Worm (Caenorhabditis elegans) whole organism, L4 larva: ENCODE data around the gene C16C8.25.

Source experiments
- D1046.2 ChIP-seq: fragments of 200-800 bp; sonication (Bioruptor generic); IDR thresholded peaks from 2 replicates; pipeline ENCODE4 v1.3.6; 2022; ENCODE audit warnings: missing genetic modification characterization, missing compliant biosample characterization
- F10B5.3 ChIP-seq: sonication (generic microtip); optimal IDR thresholded peaks from 2 replicates; lab custom pipeline; 2016; ENCODE audit warnings: mild to moderate bottlenecking, missing genetic modification characterization, missing compliant biosample characterization
- R02D3.7 ChIP-seq: fragments of 150-350 bp; sonication (generic microtip); optimal IDR thresholded peaks from 3 replicates; lab custom pipeline; 2014; ENCODE audit warnings: missing biosample characterization, missing genetic modification characterization
- T20F7.1 ChIP-seq: fragments of 200-800 bp; sonication (Bioruptor generic); optimal IDR thresholded peaks from 2 replicates; lab custom pipeline; 2018; ENCODE audit warnings: mild to moderate bottlenecking, missing genetic modification characterization, missing compliant biosample characterization
- ZK337.2 ChIP-seq: fragments of 200-800 bp; sonication (Bioruptor generic); IDR thresholded peaks from 2 replicates; pipeline ENCODE4 v1.3.6; 2022; ENCODE audit warnings: missing genetic modification reagents, missing genetic modification characterization, missing compliant biosample characterization
- attf-4 ChIP-seq: sonication (generic microtip); optimal IDR thresholded peaks from 3 replicates; lab custom pipeline; 2017; ENCODE audit warnings: missing biosample characterization, missing genetic modification characterization
- ceh-32 ChIP-seq: sonication (generic microtip); optimal IDR thresholded peaks from 2 replicates; lab custom pipeline; 2016; ENCODE audit warnings: mild to moderate bottlenecking, missing genetic modification characterization, missing compliant biosample characterization; ENCODE audit not compliant: poor library complexity
- ceh-44 ChIP-seq: fragments of 200-800 bp; sonication (Bioruptor generic); IDR thresholded peaks from 2 replicates; pipeline ENCODE4 v1.3.6; 2022; ENCODE audit warnings: missing genetic modification reagents, missing genetic modification characterization, missing compliant biosample characterization
- ceh-62 ChIP-seq: sonication (generic microtip); optimal IDR thresholded peaks from 2 replicates; lab custom pipeline; 2017; ENCODE audit warnings: missing biosample characterization, missing genetic modification characterization
- ceh-82 ChIP-seq: sonication (generic microtip); optimal IDR thresholded peaks from 2 replicates; lab custom pipeline; 2017; ENCODE audit warnings: missing biosample characterization, missing genetic modification characterization
- cey-2 ChIP-seq: sonication (generic microtip); optimal IDR thresholded peaks from 3 replicates; lab custom pipeline; 2017; ENCODE audit warnings: missing genetic modification characterization, mild to moderate bottlenecking, missing compliant biosample characterization, antibody characterized with exemption, borderline replicate concordance; ENCODE audit not compliant: insufficient read depth
- ctbp-1 ChIP-seq: fragments of 200-800 bp; sonication (Bioruptor generic); IDR thresholded peaks from 2 replicates; pipeline ENCODE4 v1.3.6; 2022; ENCODE audit warnings: missing genetic modification reagents, missing genetic modification characterization, missing compliant biosample characterization
- daf-8 ChIP-seq: fragments of 200-800 bp; sonication (Bioruptor generic); IDR thresholded peaks from 2 replicates; pipeline ENCODE4 v1.3.6; 2022; ENCODE audit warnings: missing genetic modification characterization, missing compliant biosample characterization
- dmd-6 ChIP-seq: fragments of 200-800 bp; sonication (Bioruptor generic); IDR thresholded peaks from 2 replicates; pipeline ENCODE4 v1.3.6; 2022; ENCODE audit warnings: missing genetic modification reagents, missing genetic modification characterization, missing compliant biosample characterization
- dpl-1 ChIP-seq: fragments of 150-350 bp; optimal IDR thresholded peaks from 2 replicates; lab custom pipeline; 2014; ENCODE audit warnings: missing biosample characterization, missing genetic modification reagents, missing genetic modification characterization
- egl-43 ChIP-seq: fragments of 200-800 bp; sonication (Bioruptor generic); IDR thresholded peaks from 2 replicates; pipeline ENCODE4 v1.3.6; 2022; ENCODE audit warnings: missing genetic modification reagents, missing genetic modification characterization, missing compliant biosample characterization
- hlh-30 ChIP-seq: sonication (generic microtip); optimal IDR thresholded peaks from 2 replicates; lab custom pipeline; 2017; ENCODE audit warnings: antibody characterized with exemption, mild to moderate bottlenecking, missing genetic modification characterization, missing compliant biosample characterization; ENCODE audit not compliant: insufficient read depth
- lim-7 ChIP-seq: fragments of 200-800 bp; sonication (Bioruptor generic); IDR thresholded peaks from 2 replicates; pipeline ENCODE4 v1.3.6; 2022; ENCODE audit warnings: missing genetic modification characterization, missing compliant biosample characterization
- mdl-1 ChIP-seq, 2 experiments: fragments of 150-350 bp in 1 of 2; sonication (generic microtip) in 1 of 2; optimal IDR thresholded peaks; 2 replicates each; lab custom pipeline; 2014 to 2017; ENCODE audit warnings: missing biosample characterization in 2 of 2, missing genetic modification characterization in 2 of 2
- mdt-29 ChIP-seq: fragments of 200-800 bp; sonication (Bioruptor generic); IDR thresholded peaks from 2 replicates; pipeline ENCODE4 v1.3.6; 2022; ENCODE audit warnings: missing genetic modification reagents, missing genetic modification characterization, missing compliant biosample characterization
- mes-2 ChIP-seq: sonication (generic microtip); optimal IDR thresholded peaks from 2 replicates; lab custom pipeline; 2016; ENCODE audit warnings: missing genotype, mild to moderate bottlenecking, missing genetic modification characterization, missing compliant biosample characterization; ENCODE audit not compliant: poor library complexity, severe bottlenecking
- nhr-11 ChIP-seq: fragments of 150-350 bp; optimal IDR thresholded peaks from 2 replicates; lab custom pipeline; 2014; ENCODE audit warnings: missing biosample characterization, missing genetic modification characterization
- nhr-237 ChIP-seq: sonication (generic microtip); optimal IDR thresholded peaks from 2 replicates; lab custom pipeline; 2017; ENCODE audit warnings: missing biosample characterization, missing genetic modification characterization
- nhr-28 ChIP-seq: fragments of 150-350 bp; optimal IDR thresholded peaks from 2 replicates; lab custom pipeline; 2014; ENCODE audit warnings: missing biosample characterization, missing genetic modification characterization
- nhr-41 ChIP-seq: fragments of 200-800 bp; sonication (Bioruptor generic); IDR thresholded peaks from 2 replicates; pipeline ENCODE4 v1.3.6; 2022; ENCODE audit warnings: missing genetic modification reagents, missing genetic modification characterization, missing compliant biosample characterization
- php-3 ChIP-seq: fragments of 200-800 bp; sonication (Bioruptor generic); IDR thresholded peaks from 2 replicates; pipeline ENCODE4 v1.3.6; 2022; ENCODE audit warnings: missing genetic modification reagents, missing genetic modification characterization, missing compliant biosample characterization
- rbr-2 ChIP-seq: sonication (generic microtip); optimal IDR thresholded peaks from 2 replicates; lab custom pipeline; 2016; ENCODE audit warnings: missing genotype, missing genetic modification characterization, missing compliant biosample characterization
- saeg-2 ChIP-seq: fragments of 200-800 bp; sonication (Bioruptor generic); IDR thresholded peaks from 2 replicates; pipeline ENCODE4 v1.3.6; 2022; ENCODE audit warnings: missing genetic modification reagents, missing genetic modification characterization, missing compliant biosample characterization
- set-16 ChIP-seq: fragments of 200-800 bp; sonication (Bioruptor generic); IDR thresholded peaks from 2 replicates; pipeline ENCODE4 v1.3.6; 2022; ENCODE audit warnings: missing genetic modification reagents, missing genetic modification characterization, missing compliant biosample characterization
- unc-39 ChIP-seq: sonication (generic microtip); optimal IDR thresholded peaks from 2 replicates; lab custom pipeline; 2017; ENCODE audit warnings: missing biosample characterization, missing genetic modification characterization
- unc-62 ChIP-seq, 3 experiments: fragments of 150-350 bp in 1 of 3; sonication (generic microtip); optimal IDR thresholded peaks in 2 of 3; peaks in 1 of 3; 1 replicate in 1 of 3; 2 replicates in 2 of 3; lab custom pipeline; 2014 to 2017; ENCODE audit warnings: missing biosample characterization in 3 of 3, missing genetic modification characterization in 3 of 3, missing genetic modification reagents in 3 of 3, missing genotype in 1 of 3
- zfp-2 ChIP-seq: sonication (generic microtip); optimal IDR thresholded peaks from 2 replicates; lab custom pipeline; 2016; ENCODE audit warnings: mild to moderate bottlenecking, missing genetic modification characterization, missing compliant biosample characterization
- zip-11 ChIP-seq: fragments of 200-800 bp; sonication (Bioruptor generic); IDR thresholded peaks from 2 replicates; pipeline ENCODE4 v1.3.6; 2022; ENCODE audit warnings: missing genetic modification characterization, missing compliant biosample characterization
- zip-2 ChIP-seq: fragments of 150-350 bp; optimal IDR thresholded peaks from 2 replicates; lab custom pipeline; 2014; ENCODE audit warnings: missing biosample characterization, missing genetic modification characterization
- ztf-7 ChIP-seq: fragments of 150-350 bp; optimal IDR thresholded peaks from 2 replicates; lab custom pipeline; 2014; ENCODE audit warnings: missing biosample characterization, missing genetic modification characterization

The C16C8.25 gene

ce11 chrII:3448776-3449280 is at the start of gene C16C8.25:
Gene C16C8.25, plus strand, starts transcription at chrII:3449230.
- TF ChIP-seq hlh-30 (tag; lab: Kevin White, UChicago) = no peak
- TF ChIP-seq ceh-32 (tag; lab: Kevin White, UChicago) = no peak
- no peak for TF ChIP-seq egl-43 (GFP tag; lab: Robert Waterston, UW)
- TF ChIP-seq dpl-1 (GFP tag; lab: Kevin White, UChicago) = no peak
- TF ChIP-seq attf-4 (tag; lab: Kevin White, UChicago) = no peak
- TF ChIP-seq nhr-28 (tag; lab: Kevin White, UChicago) = no peak
- TF ChIP-seq nhr-11 (tag; lab: Kevin White, UChicago) = no peak
- no peak for TF ChIP-seq daf-8 (GFP tag; lab: Robert Waterston, UW)
- TF ChIP-seq zip-2 (tag; lab: Kevin White, UChicago) = no peak
- TF ChIP-seq D1046.2 (GFP tag; lab: Robert Waterston, UW) = no peak
- TF ChIP-seq ceh-82 (tag; lab: Kevin White, UChicago) = no peak

DNA sequence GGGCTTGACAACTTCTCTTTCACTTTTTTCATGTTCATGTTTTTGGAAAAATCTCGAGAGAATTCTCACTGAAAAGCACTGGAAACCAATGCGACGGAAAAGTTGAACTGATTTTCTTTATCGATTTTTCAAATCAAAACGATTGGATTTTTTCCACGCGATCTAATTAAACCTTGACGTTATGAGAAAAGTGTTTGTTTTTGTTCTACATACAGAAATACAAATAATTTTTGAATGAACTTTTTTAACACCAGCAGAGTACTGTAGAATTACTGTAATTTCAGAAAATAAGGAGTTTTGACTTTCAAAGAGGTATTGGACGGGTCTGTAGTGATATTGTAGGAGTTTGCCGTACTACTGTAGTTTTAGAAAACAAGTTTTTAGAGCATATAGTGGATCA is 46.2 kb upstream of the C16C8.25 start, which contains the start of gene nep-10:
TSS of gene nep-10 (minus strand) at position 101 of the 400 bp plus-strand sequence.
- no peak for TF ChIP-seq daf-8 (GFP tag; lab: Robert Waterston, UW)
- TF ChIP-seq attf-4 (tag; lab: Kevin White, UChicago) = no peak
- TF ChIP-seq dmd-6 (GFP tag; lab: Robert Waterston, UW) = no peak
- no peak for TF ChIP-seq mdl-1 (tag; optimal IDR thresholded peaks at IDR 0.05; lab: Kevin White, UChicago)
- TF ChIP-seq rbr-2 (tag; lab: Kevin White, UChicago) = no peak
- TF ChIP-seq T20F7.1 = no peak
- TF ChIP-seq ceh-44 (GFP tag; lab: Robert Waterston, UW) = no peak
- TF ChIP-seq F10B5.3 = no peak
- TF ChIP-seq nhr-237 = no peak
- TF ChIP-seq set-16 (GFP tag; lab: Robert Waterston, UW) = no peak

DNA sequence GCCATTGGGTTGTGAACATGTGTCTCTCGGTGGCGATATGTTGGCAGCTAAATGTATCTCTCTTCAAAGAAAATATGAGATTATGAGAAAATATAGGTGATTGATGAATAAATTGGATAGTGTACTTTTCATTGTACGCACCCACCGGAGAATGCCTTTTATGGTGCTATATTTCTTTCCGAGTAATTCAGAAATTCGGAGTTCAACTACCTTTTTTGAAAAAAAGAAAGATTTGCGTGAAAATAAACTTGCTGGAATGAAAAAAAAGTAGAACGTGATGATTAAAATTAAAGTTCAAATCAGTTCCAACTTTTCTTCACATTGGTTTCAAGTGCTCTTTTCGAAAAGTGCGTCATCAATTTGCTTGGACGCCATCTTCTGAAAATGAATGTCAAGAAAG is 45.5 kb upstream of the C16C8.25 start, which contains the start of gene nep-8:
TSS of gene nep-8 (plus strand) at position 301 of the 400 bp plus-strand sequence.
- TF ChIP-seq cey-2 (no peak), unc-39 (tag; lab: Kevin White, UChicago) (no peak), ZK337.2 (no peak), T20F7.1 (no peak), dmd-6 (GFP tag; lab: Robert Waterston, UW) (no peak), saeg-2 (GFP tag; lab: Robert Waterston, UW) (no peak), nhr-11 (tag; lab: Kevin White, UChicago) (no peak), daf-8 (GFP tag; lab: Robert Waterston, UW) (no peak), zip-11 (no peak), R02D3.7 (no peak), unc-62 (GFP tag; optimal IDR thresholded peaks at IDR 0.05 in 1 of 2; lab: Kevin White, UChicago) (no peak), unc-62 (tag; optimal IDR thresholded peaks at IDR 0.05; lab: Kevin White, UChicago) (no peak), nhr-41 (GFP tag; lab: Robert Waterston, UW) (no peak), mes-2 (tag; lab: Kevin White, UChicago) (no peak), attf-4 (tag; lab: Kevin White, UChicago) (no peak)

ce11 chrII:3414383-3414910 is 34.6 kb upstream of the C16C8.25 start, which contains the start of the genes F18A12.7 and F18A12.2:
Gene F18A12.7, minus strand, starts transcription at chrII:3414483.
Gene F18A12.2, plus strand, starts transcription at chrII:3414860.
- TF ChIP-seq zfp-2 (tag; lab: Kevin White, UChicago) (no peak), lim-7 (GFP tag; lab: Robert Waterston, UW) (no peak), hlh-30 (tag; lab: Kevin White, UChicago) (no peak), attf-4 (tag; lab: Kevin White, UChicago) (no peak), ztf-7 (tag; lab: Kevin White, UChicago) (no peak), mdt-29 (GFP tag; lab: Robert Waterston, UW) (no peak), ctbp-1 (GFP tag; lab: Robert Waterston, UW) (no peak), ceh-62 (tag; lab: Kevin White, UChicago) (no peak), php-3 (no peak), dmd-6 (GFP tag; lab: Robert Waterston, UW) (no peak)
